Fruit fly (Drosophila melanogaster): ENCODE results near the gene CG34429.

Gene CG34429

dm6 chr3L:13028740-13029139 is 34.1 kb upstream of the CG34429 start, which contains the start of gene CG17672:
Gene CG17672 (plus strand): TSS chr3L:13028962.
- TF ChIP-seq svp (GFP tag) (no peak), CG8632 (GFP tag; optimal IDR thresholded peaks at IDR 0.05) (no peak), Ets96B (tag; optimal IDR thresholded peaks at IDR 0.05) (no peak), CG3032 (tag; optimal IDR thresholded peaks at IDR 0.05) (no peak), CG8319 (GFP tag; optimal IDR thresholded peaks at IDR 0.05) (no peak), acj6 (GFP tag; optimal IDR thresholded peaks at IDR 0.05) (no peak), fd85E (GFP tag; optimal IDR thresholded peaks at IDR 0.05) (no peak), CG6854 (GFP tag; optimal IDR thresholded peaks at IDR 0.05) (no peak), CG8119 (GFP tag; IDR thresholded peaks at IDR 0.05) (peak; percentile 29; the same call in 1 of the 3 replicates), dac (GFP tag; optimal IDR thresholded peaks at IDR 0.05) (no peak), Smox (GFP tag; optimal IDR thresholded peaks at IDR 0.05) (no peak), fkh (GFP tag; optimal IDR thresholded peaks at IDR 0.05) (no peak), ss (GFP tag; optimal IDR thresholded peaks at IDR 0.05) (peak in 1 of 2 experiments; percentile 40), Eip75B (GFP tag; optimal IDR thresholded peaks at IDR 0.05) (peak; percentile 6), dsx (GFP tag; optimal IDR thresholded peaks at IDR 0.05; ENCODE audit: poor library complexity, severe bottlenecking) (peak; percentile 42), Eip78C (GFP tag) (peak; percentile 49), Sox102F (GFP tag; optimal IDR thresholded peaks at IDR 0.05) (peak; percentile 17), Ets21C (GFP tag; optimal IDR thresholded peaks at IDR 0.05) (no peak), CG11294 (GFP tag; IDR thresholded peaks at IDR 0.05) (no peak), vri (GFP tag; optimal IDR thresholded peaks at IDR 0.05) (no peak), CG6808 (GFP tag; optimal IDR thresholded peaks at IDR 0.05) (no peak), Eip93F (GFP tag; optimal IDR thresholded peaks at IDR 0.05) (no peak), Hr39 (GFP tag; optimal IDR thresholded peaks at IDR 0.05) (no peak), cyc (GFP tag; optimal IDR thresholded peaks at IDR 0.05) (no peak), Blimp-1 (GFP tag; optimal IDR thresholded peaks at IDR 0.05) (no peak), Sox15 (GFP tag; optimal IDR thresholded peaks at IDR 0.05) (no peak), CG11902 (GFP tag; optimal IDR thresholded peaks at IDR 0.05) (no peak), Hr38 (GFP tag; optimal IDR thresholded peaks at IDR 0.05) (no peak), net (GFP tag; optimal IDR thresholded peaks at IDR 0.05) (peak; percentile 2), CG15336 (GFP tag; IDR thresholded peaks at IDR 0.05) (peak; percentile 61; the same call in 1 of the 2 replicates), salr (GFP tag; optimal IDR thresholded peaks at IDR 0.05) (no peak), CG32006 (GFP tag; optimal IDR thresholded peaks at IDR 0.05) (no peak), topi (GFP tag; optimal IDR thresholded peaks at IDR 0.05) (peak; percentile 6), CG1621 (tag; optimal IDR thresholded peaks at IDR 0.05) (peak; percentile 60), CG3919 (GFP tag; optimal IDR thresholded peaks at IDR 0.05) (peak; percentile 79), CG16779 (tag; optimal IDR thresholded peaks at IDR 0.05) (peak; percentile 9), fd59A (GFP tag; optimal IDR thresholded peaks at IDR 0.05) (no peak), Lpt (GFP tag; optimal IDR thresholded peaks at IDR 0.05) (peak; percentile 2), achi (GFP tag; optimal IDR thresholded peaks at IDR 0.05) (no peak), CG6163 (GFP tag; IDR thresholded peaks at IDR 0.05) (peak; percentile 54; the same call in 1 of the 3 replicates), CG11762 (GFP tag; optimal IDR thresholded peaks at IDR 0.05; ENCODE audit: insufficient read depth) (no peak), CG9139 (GFP tag; optimal IDR thresholded peaks at IDR 0.05) (no peak), Hr4 (GFP tag; optimal IDR thresholded peaks at IDR 0.05) (no peak), CG34406 (GFP tag; optimal IDR thresholded peaks at IDR 0.05) (no peak), CG6792 (GFP tag; optimal IDR thresholded peaks at IDR 0.05) (no peak), OdsH (GFP tag; optimal IDR thresholded peaks at IDR 0.05) (no peak), eg (GFP tag; IDR thresholded peaks at IDR 0.05) (0 out of 3 replicates have a peak, but pooled peaks have one; percentile 59), pdm3 (GFP tag; optimal IDR thresholded peaks at IDR 0.05) (no peak), CG10631 (GFP tag; optimal IDR thresholded peaks at IDR 0.05) (no peak), Met (GFP tag; optimal IDR thresholded peaks at IDR 0.05) (peak; percentile 22), CG7368 (GFP tag; optimal IDR thresholded peaks at IDR 0.05) (no peak)

Measured in whole organism, prepupa.